Fruit fly (Drosophila melanogaster) S2 (cell line): ENCODE data around the gene CG10164.
A peak's percentile ranks its signal among the peaks of the same experiment; 100 is the strongest.

ENCODE experiments used
- CG8478 ChIP-seq: fragments of >200 bp; optimal IDR thresholded peaks from 2 replicates; lab custom pipeline; 2018
- CTCF ChIP-seq, 2 experiments: fragments of >200 bp; optimal IDR thresholded peaks; 2 replicates each; lab custom pipeline; 2018

CG10164 gene

DNA sequence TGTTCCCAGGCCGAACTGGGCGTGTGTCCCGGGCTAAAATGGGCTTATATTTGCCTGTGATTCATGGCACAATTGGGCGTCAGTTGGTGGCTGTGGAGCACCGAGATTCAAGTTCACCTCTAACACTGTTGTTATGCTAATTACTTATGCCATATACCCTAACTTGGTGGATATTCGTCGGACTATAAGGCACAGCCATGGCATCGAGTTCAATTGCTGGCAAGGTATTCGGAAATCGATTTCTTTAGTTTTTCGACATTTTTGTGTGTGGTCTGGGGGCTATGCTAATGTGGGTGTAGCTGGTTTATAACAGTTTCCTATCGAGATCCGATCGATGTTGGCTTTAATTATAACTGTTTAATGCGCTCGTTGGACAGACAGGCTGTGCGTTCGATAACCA lies 30.7 kb downstream of the CG10164 start:
- no peak for TF ChIP-seq CG8478
- TF ChIP-seq CTCF (optimal IDR thresholded peaks at IDR 0.05; lab: Kevin White, UChicago), result no peak

DNA sequence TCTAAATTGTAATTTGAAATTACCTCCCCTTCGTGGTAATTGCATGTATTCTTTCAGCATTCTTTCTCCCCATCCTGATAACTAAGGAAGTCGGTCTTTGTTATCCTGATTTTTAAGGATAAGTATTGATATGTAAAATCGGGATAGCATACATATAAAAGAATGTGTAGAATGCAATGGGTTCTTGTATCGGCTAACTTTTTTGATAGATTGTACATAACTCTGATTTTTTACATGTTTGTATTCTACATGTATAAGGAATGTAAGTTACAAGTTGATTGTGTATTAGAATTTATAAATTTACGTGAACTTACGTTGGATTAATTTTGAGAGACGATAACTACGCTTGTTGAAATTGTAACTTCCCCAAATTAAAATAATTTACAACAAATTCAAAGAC lies 34.4 kb downstream of the CG10164 start:
- TF ChIP-seq CTCF (optimal IDR thresholded peaks at IDR 0.05; lab: Kevin White, UChicago) (peak; percentile 44 to 55), CG8478 (no peak)

DNA sequence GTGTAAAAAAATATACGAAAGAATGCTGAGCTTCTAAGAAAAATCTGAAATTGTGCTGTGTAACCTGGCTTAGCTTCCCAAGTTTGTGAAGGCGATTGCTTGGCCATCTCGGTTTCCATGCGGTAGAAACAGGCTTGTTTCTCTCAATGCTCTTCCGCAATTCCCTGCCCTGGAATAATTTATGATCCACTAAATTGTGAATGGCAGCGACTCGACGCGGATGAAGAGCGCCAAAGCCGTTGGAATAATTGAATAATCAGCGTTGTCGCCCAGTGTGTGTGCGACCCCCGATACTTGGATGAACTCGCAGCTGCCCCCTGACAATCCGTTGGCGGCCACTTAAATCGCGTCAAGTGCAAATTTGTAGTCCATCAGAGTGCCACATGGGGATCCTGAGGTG lies 35.3 kb downstream of the CG10164 start, which contains the start of gene CG10177:
TSS of gene CG10177 (minus strand) at position 101 of the 400 bp plus-strand sequence.
- TF ChIP-seq CTCF (optimal IDR thresholded peaks at IDR 0.05; lab: Kevin White, UChicago) (no peak), CG8478 (no peak)

DNA sequence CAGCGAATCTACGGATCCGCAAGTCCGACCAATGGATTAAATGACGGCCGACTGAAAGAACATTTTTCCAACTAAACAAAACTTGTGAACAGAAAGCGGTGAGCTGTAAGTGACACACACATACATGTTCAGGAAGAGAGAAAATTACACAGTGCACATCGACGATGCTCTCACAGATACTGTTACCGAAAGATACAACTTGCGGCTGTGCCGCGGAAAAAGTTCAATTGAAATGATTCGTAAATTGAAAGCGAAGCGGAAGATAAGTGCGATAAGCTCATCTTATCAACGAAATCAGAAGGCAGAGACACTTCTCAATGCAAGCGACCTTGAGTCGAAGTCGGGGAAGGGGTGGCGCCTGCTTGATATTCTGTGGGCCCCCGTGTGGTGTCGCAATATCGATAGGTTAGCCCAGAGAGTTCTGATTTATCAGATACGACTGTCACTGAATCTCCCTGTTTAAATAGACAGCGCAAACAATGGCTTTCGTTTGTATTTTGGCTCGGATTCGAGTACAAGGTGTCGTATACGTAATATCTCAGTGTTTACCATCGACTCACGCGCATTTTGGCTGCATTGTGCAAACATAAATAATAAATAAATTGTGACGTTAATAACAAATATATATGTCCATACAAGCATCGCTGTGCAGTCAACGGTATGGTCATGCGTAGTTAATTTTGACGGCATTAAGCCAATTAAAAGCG lies 37.2 kb downstream of the CG10164 start, which contains the start of gene Irk2:
TSS of gene Irk2 (minus strand) at position 51 of the 707 bp plus-strand sequence.
- TF ChIP-seq CTCF (optimal IDR thresholded peaks at IDR 0.05; lab: Kevin White, UChicago) (no peak), CG8478 (no peak)

DNA sequence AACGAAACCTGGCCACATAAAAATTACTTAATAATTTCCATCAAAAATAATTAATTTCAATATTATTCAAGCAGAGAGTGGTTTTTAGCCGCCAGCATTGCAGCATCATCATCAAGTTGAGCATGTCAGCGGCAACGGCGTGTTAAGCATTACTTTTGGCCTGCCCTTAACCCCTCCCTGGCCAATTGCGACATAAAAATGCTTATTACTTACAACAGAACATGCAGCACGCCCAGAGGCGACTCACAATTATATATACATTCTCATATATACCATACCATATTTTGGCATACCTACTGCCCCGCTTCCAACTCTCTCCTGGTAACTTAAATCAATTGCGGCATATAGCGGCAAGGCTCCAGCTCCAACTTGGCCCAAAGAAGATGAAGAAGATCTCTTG lies 45.4 kb downstream of the CG10164 start:
- TF ChIP-seq CG8478 (no peak), CTCF (optimal IDR thresholded peaks at IDR 0.05; lab: Kevin White, UChicago) (no peak)

DNA sequence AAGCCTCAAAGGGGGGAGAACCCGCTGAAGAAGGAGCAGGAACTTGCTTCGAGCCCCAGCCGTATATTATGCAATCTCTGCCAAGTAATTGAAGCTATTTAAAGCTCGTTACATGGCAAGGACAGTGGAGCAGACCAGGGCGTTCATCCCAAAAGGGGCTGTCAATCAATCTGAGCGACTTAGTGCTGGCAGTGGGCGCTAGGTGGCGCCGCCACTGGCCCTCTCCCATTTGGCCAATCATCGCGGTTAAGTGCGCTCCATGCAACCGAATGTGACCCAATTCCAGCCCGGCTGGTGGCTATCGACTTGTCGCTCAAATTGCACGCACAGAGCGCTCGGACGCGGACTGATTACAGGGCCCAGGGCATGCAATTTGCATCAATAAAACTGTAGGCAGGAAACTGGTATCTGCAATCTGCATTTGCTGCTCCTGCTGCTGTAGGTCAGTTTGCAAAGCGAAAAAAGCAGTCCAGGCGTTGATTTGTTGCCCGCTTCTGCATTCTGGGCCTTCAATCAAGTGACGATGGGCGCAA lies 47.3 kb downstream of the CG10164 start:
- TF ChIP-seq CTCF (optimal IDR thresholded peaks at IDR 0.05; lab: Kevin White, UChicago), result peak; percentile 72 to 81
- no peak for TF ChIP-seq CG8478

DNA sequence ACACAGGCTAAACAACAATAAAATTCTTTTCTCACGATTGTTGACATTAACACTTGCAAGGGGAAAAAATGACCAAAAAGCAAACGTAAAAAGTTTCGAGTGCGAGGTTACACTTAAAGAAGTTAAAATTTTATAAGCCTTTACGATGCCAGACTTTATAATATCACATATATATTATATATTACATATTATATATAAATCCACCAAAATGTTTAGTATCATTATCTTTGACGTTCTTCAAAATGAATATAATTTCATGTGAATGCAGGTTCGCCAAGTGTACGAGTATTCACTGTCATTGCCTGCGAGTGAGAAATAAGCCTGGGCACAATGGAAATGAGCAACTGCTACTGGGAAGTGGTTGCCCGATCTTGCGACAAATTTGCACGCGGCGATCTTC lies 48.4 kb downstream of the CG10164 start:
- TF ChIP-seq CG8478 (no peak), CTCF (optimal IDR thresholded peaks at IDR 0.05; lab: Kevin White, UChicago) (no peak)

DNA sequence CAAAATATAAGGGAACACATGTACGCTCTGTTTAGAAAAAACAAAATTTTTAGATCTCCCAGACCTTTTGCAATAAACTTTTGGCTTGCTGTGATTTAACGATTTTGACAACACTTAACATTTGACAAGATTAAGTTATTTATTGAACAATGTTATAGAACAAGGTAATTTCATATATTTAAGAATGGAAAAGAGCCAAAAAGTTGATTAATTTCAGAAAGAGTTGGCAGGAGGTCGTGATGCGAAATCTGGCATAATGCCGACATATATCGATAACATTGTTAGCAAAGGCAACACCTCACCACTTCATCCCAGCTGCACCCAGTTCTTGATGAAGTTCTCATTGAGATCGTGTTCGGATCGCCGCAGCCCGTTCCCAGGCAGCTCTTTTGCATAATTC lies 49.4 kb downstream of the CG10164 start, which contains the start of gene CG34289:
TSS of gene CG34289 (minus strand) at position 101 of the 400 bp plus-strand sequence.
- TF ChIP-seq CG8478, result no peak

DNA sequence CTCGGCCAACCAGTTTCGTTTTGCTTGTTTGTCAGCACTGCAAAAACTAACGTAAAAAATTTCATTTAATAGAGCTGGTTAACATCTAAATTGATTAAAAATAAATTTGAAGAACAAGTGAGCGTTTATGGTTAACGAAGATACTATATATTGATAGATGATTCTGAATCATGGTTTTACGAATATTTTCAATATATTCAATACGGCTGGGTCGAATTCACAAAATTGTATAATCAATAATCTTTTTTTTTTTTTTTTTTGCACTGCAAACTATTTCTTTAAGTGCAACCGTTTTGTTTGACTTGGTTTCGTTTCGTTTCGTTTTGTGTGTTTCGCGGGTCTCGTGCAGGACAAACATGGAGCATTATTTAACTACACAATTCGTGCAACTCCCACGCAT lies 52.0 kb downstream of the CG10164 start:
- TF ChIP-seq CTCF (optimal IDR thresholded peaks at IDR 0.05; lab: Kevin White, UChicago), result no peak
- TF ChIP-seq CG8478, result no peak
